Worm (Caenorhabditis elegans) whole organism, young adult: Measurements from ENCODE around the gene C25H3.10.

Source experiments
- ama-1 ChIP-seq, 3 experiments: fragments of 150-350 bp in 1 of 3; sonication (generic microtip) in 2 of 3; optimal IDR thresholded peaks; 2 replicates each; lab custom pipeline; 2014 to 2018; ENCODE audit warnings: missing biosample characterization in 2 of 3, missing genetic modification characterization in 2 of 3, missing genetic modification reagents in 2 of 3
- aptf-3 ChIP-seq: fragments of 200-800 bp; sonication (Bioruptor generic); IDR thresholded peaks from 2 replicates; pipeline ENCODE4 v1.3.6; 2022; ENCODE audit warnings: missing genetic modification characterization, missing compliant biosample characterization
- lin-26 ChIP-seq: fragments of 200-800 bp; sonication (Bioruptor generic); IDR thresholded peaks from 2 replicates; pipeline ENCODE4 v1.3.6; 2022; ENCODE audit warnings: missing genetic modification reagents, missing genetic modification characterization, missing compliant biosample characterization
- unc-62 ChIP-seq: fragments of 150-350 bp; optimal IDR thresholded peaks from 2 replicates; lab custom pipeline; 2014; ENCODE audit warnings: missing biosample characterization, missing genetic modification reagents, missing genetic modification characterization

- TF ChIP-seq aptf-3 (GFP tag; lab: Robert Waterston, UW) (no peak), unc-62 (GFP tag; lab: Kevin White, UChicago) (no peak), lin-26 (no peak), ama-1 (optimal IDR thresholded peaks at IDR 0.05; lab: Kevin White, UChicago) (no peak), ama-1 (GFP tag; optimal IDR thresholded peaks at IDR 0.05; lab: Kevin White, UChicago) (no peak)
Observed at ce11 chrII:5649236-5650004, 49.3 kb downstream of the C25H3.10 start, which contains the start of the genes sam-4, F59E12.17 and zyg-1.
